Fruit fly (Drosophila melanogaster): ENCODE data around the gene Arp3.

dm6 chr3L:8154544-8154943 lies 38.8 kb upstream of the Arp3 start:
- TF ChIP-seq Dif (GFP tag; optimal IDR thresholded peaks at IDR 0.05; ENCODE audit: partially characterized antibody): no peak
- TF ChIP-seq psq (GFP tag; optimal IDR thresholded peaks at IDR 0.05): no peak
- TF ChIP-seq CG32264 (GFP tag; optimal IDR thresholded peaks at IDR 0.05): no peak
- TF ChIP-seq ey (GFP tag; optimal IDR thresholded peaks at IDR 0.05): no peak
- TF ChIP-seq jim (GFP tag; optimal IDR thresholded peaks at IDR 0.05): no peak
- TF ChIP-seq Hnf4 (GFP tag; optimal IDR thresholded peaks at IDR 0.05): no peak
- no peak for TF ChIP-seq Dfd (GFP tag; optimal IDR thresholded peaks at IDR 0.05)
- no peak for TF ChIP-seq dmrt93B (GFP tag; optimal IDR thresholded peaks at IDR 0.05)
- TF ChIP-seq pan (optimal IDR thresholded peaks at IDR 0.05): no peak
- no peak for TF ChIP-seq HLH106 (tag; optimal IDR thresholded peaks at IDR 0.05)
